Worm (Caenorhabditis elegans): ENCODE results near the gene Y32F6B.1.

- TF ChIP-seq snpc-4 (tag; optimal IDR thresholded peaks at IDR 0.05) = no peak
- no peak for TF ChIP-seq ZK546.5 (tag; optimal IDR thresholded peaks at IDR 0.05)
- no peak for TF ChIP-seq lin-39 (tag; optimal IDR thresholded peaks at IDR 0.05)
- no peak for TF ChIP-seq duxl-1 (tag; optimal IDR thresholded peaks at IDR 0.05; ENCODE audit: poor library complexity)
- TF ChIP-seq daf-19 (GFP tag; conservative IDR thresholded peaks at IDR 0.05) = no peak
- no peak for TF ChIP-seq skn-1 (tag; optimal IDR thresholded peaks at IDR 0.05)
- TF ChIP-seq sdz-12 (GFP tag; optimal IDR thresholded peaks at IDR 0.05) = no peak
- TF ChIP-seq nhr-11 (tag; optimal IDR thresholded peaks at IDR 0.05) = no peak
- TF ChIP-seq nhr-28 (tag; optimal IDR thresholded peaks at IDR 0.05) = no peak
- no peak for TF ChIP-seq gei-8 (GFP tag; optimal IDR thresholded peaks at IDR 0.05)
- TF ChIP-seq pqm-1 (tag; optimal IDR thresholded peaks at IDR 0.05) = no peak
- TF ChIP-seq hmg-1.1 (GFP tag; IDR thresholded peaks at IDR 0.05) = no peak
- TF ChIP-seq nhr-41 (GFP tag; IDR thresholded peaks at IDR 0.05) = no peak
Measured at ce11 chrV:10468709-10469108, 15.8 kb downstream of the Y32F6B.1 start.

Data from whole organism, L4 larva.